Fruit fly (Drosophila melanogaster): ENCODE data around the gene Qsox3.

The Qsox3 gene

dm6 chr3R:21941426-21941924 lies 29.9 kb downstream of the Qsox3 start (continued):
- TF ChIP-seq acj6 (GFP tag; optimal IDR thresholded peaks at IDR 0.05) (peak; percentile 93), CG11762 (GFP tag; optimal IDR thresholded peaks at IDR 0.05; ENCODE audit: insufficient read depth) (peak; percentile 91), cyc (GFP tag; optimal IDR thresholded peaks at IDR 0.05) (peak; percentile 89), Sox102F (GFP tag; optimal IDR thresholded peaks at IDR 0.05) (peak; percentile 88), CG32006 (GFP tag; optimal IDR thresholded peaks at IDR 0.05) (peak; percentile 87), Met (GFP tag; optimal IDR thresholded peaks at IDR 0.05) (peak; percentile 93), fd59A (GFP tag; optimal IDR thresholded peaks at IDR 0.05) (peak; percentile 97), CG9139 (GFP tag; optimal IDR thresholded peaks at IDR 0.05) (peak; percentile 95), CG6276 (GFP tag; optimal IDR thresholded peaks at IDR 0.05) (peak; percentile 72), CG34406 (GFP tag; optimal IDR thresholded peaks at IDR 0.05) (peak; percentile 95), salr (GFP tag; optimal IDR thresholded peaks at IDR 0.05) (peak; percentile 90 to 93), CG6792 (GFP tag; optimal IDR thresholded peaks at IDR 0.05) (peak; percentile 93), lz (GFP tag; optimal IDR thresholded peaks at IDR 0.05) (peak; percentile 94), Sox14 (GFP tag; optimal IDR thresholded peaks at IDR 0.05) (peak; percentile 92), eg (GFP tag; IDR thresholded peaks at IDR 0.05) (peak; percentile 70), fd85E (GFP tag; optimal IDR thresholded peaks at IDR 0.05) (peak; percentile 43)

dm6 chr3R:21943982-21944627 lies 32.5 kb downstream of the Qsox3 start:
- no peak for TF ChIP-seq CG4318 (GFP tag; optimal IDR thresholded peaks at IDR 0.05)
- TF ChIP-seq CG10631 (GFP tag; optimal IDR thresholded peaks at IDR 0.05), result no peak
- no peak for TF ChIP-seq CG31627 (GFP tag; optimal IDR thresholded peaks at IDR 0.05)
- peak; percentile 87 for TF ChIP-seq Eip78C (GFP tag)
- TF ChIP-seq Ets21C (GFP tag; optimal IDR thresholded peaks at IDR 0.05), result no peak
- no peak for TF ChIP-seq CG10669 (GFP tag; optimal IDR thresholded peaks at IDR 0.05)
- TF ChIP-seq dac (GFP tag; optimal IDR thresholded peaks at IDR 0.05), result no peak
- peak; percentile 55 for TF ChIP-seq CG6808 (GFP tag; optimal IDR thresholded peaks at IDR 0.05)
- no peak for TF ChIP-seq fd59A (GFP tag; optimal IDR thresholded peaks at IDR 0.05)
- TF ChIP-seq lz (GFP tag; optimal IDR thresholded peaks at IDR 0.05), result no peak
- peak; percentile 42 for TF ChIP-seq CG9139 (GFP tag; optimal IDR thresholded peaks at IDR 0.05)
- no peak for TF ChIP-seq Lpt (GFP tag; optimal IDR thresholded peaks at IDR 0.05)
- TF ChIP-seq cyc (GFP tag; optimal IDR thresholded peaks at IDR 0.05), result no peak
- TF ChIP-seq eg (GFP tag; IDR thresholded peaks at IDR 0.05), result peak; percentile 38; the same call in 1 of the 3 replicates
- TF ChIP-seq Blimp-1 (GFP tag; optimal IDR thresholded peaks at IDR 0.05), result peak; percentile 10
- no peak for TF ChIP-seq topi (GFP tag; optimal IDR thresholded peaks at IDR 0.05)
- no peak for TF ChIP-seq Sox15 (GFP tag; optimal IDR thresholded peaks at IDR 0.05)
- no peak for TF ChIP-seq CG11902 (GFP tag; optimal IDR thresholded peaks at IDR 0.05)
- peak; percentile 16 for TF ChIP-seq Ets96B (tag; optimal IDR thresholded peaks at IDR 0.05)
- peak; percentile 51 for TF ChIP-seq Sox14 (GFP tag; optimal IDR thresholded peaks at IDR 0.05)
- no peak for TF ChIP-seq pdm3 (GFP tag; optimal IDR thresholded peaks at IDR 0.05)
- TF ChIP-seq Hr4 (GFP tag; optimal IDR thresholded peaks at IDR 0.05), result no peak
- no peak for TF ChIP-seq OdsH (GFP tag; optimal IDR thresholded peaks at IDR 0.05)
- no peak for TF ChIP-seq Eip93F (GFP tag; optimal IDR thresholded peaks at IDR 0.05)
- TF ChIP-seq CG8632 (GFP tag; optimal IDR thresholded peaks at IDR 0.05), result no peak
- TF ChIP-seq net (GFP tag; optimal IDR thresholded peaks at IDR 0.05), result peak; percentile 7
- TF ChIP-seq CG32006 (GFP tag; optimal IDR thresholded peaks at IDR 0.05), result no peak
- TF ChIP-seq fkh (GFP tag; optimal IDR thresholded peaks at IDR 0.05), result no peak
- peak; percentile 42 for TF ChIP-seq Met (GFP tag; optimal IDR thresholded peaks at IDR 0.05)
- no peak for TF ChIP-seq CG11762 (GFP tag; optimal IDR thresholded peaks at IDR 0.05; ENCODE audit: insufficient read depth)
- TF ChIP-seq CG6163 (GFP tag; IDR thresholded peaks at IDR 0.05), result peak; percentile 48; the same call in 2 of the 3 replicates
- TF ChIP-seq Hr39 (GFP tag; optimal IDR thresholded peaks at IDR 0.05), result no peak
- no peak for TF ChIP-seq CG6276 (GFP tag; optimal IDR thresholded peaks at IDR 0.05)
- TF ChIP-seq Hr38 (GFP tag; optimal IDR thresholded peaks at IDR 0.05), result no peak
- no peak for TF ChIP-seq CG8119 (GFP tag; IDR thresholded peaks at IDR 0.05)
- no peak for TF ChIP-seq Smox (GFP tag; optimal IDR thresholded peaks at IDR 0.05)
- no peak for TF ChIP-seq salr (GFP tag; optimal IDR thresholded peaks at IDR 0.05)
- TF ChIP-seq CG11294 (GFP tag; IDR thresholded peaks at IDR 0.05), result no peak
- no peak for TF ChIP-seq spab (GFP tag; optimal IDR thresholded peaks at IDR 0.05)
- TF ChIP-seq CG3032 (tag; optimal IDR thresholded peaks at IDR 0.05), result no peak
- no peak for TF ChIP-seq CG15336 (GFP tag; IDR thresholded peaks at IDR 0.05)
- TF ChIP-seq acj6 (GFP tag; optimal IDR thresholded peaks at IDR 0.05), result no peak
- no peak for TF ChIP-seq CG34406 (GFP tag; optimal IDR thresholded peaks at IDR 0.05)
- peak; percentile 30 to 72 for TF ChIP-seq ss (GFP tag; optimal IDR thresholded peaks at IDR 0.05)

Data from whole organism, prepupa.